Fruit fly (Drosophila melanogaster) whole organism, embryonic: Measurements from ENCODE around the gene CG31016.

Source experiments
- ATbp ChIP-seq: fragments of 200-800 bp; sonication (Bioruptor generic); optimal IDR thresholded peaks from 2 replicates; lab custom pipeline; 2017; ENCODE audit warnings: missing biosample characterization, mild to moderate bottlenecking, missing genetic modification characterization, missing genetic modification reagents
- Abd-B ChIP-seq: fragments of 200-800 bp; sonication (Bioruptor generic); optimal IDR thresholded peaks from 2 replicates; lab custom pipeline; 2018; ENCODE audit warnings: missing biosample characterization, mild to moderate bottlenecking, missing genetic modification characterization, moderate library complexity
- Aef1 ChIP-seq: fragments of 200-800 bp; sonication (Bioruptor generic); IDR thresholded peaks from 3 replicates; pipeline ENCODE4 v1.3.6; 2022; ENCODE audit warnings: missing biosample characterization, missing genetic modification characterization
- Bgb ChIP-seq: fragments of 200-800 bp; sonication (Bioruptor generic); IDR thresholded peaks from 2 replicates; pipeline ENCODE4 v1.3.6; 2022; ENCODE audit warnings: missing biosample characterization, missing genetic modification characterization; ENCODE audit not compliant: partially characterized antibody
- CG10565 ChIP-seq: fragments of 200-800 bp; sonication (Bioruptor generic); optimal IDR thresholded peaks from 3 replicates; lab custom pipeline; 2016; ENCODE audit warnings: missing biosample characterization, mild to moderate bottlenecking, missing genetic modification characterization
- CG10959 ChIP-seq: fragments of 200-800 bp; sonication (Bioruptor generic); IDR thresholded peaks from 2 replicates; pipeline ENCODE4 v1.3.6; 2022; ENCODE audit warnings: missing biosample characterization, missing genetic modification characterization
- CG11093 ChIP-seq: fragments of 200-800 bp; sonication (Bioruptor generic); IDR thresholded peaks from 3 replicates; pipeline ENCODE4 v1.3.6; 2022; ENCODE audit warnings: missing biosample characterization, missing genetic modification characterization
- CG11504 ChIP-seq: fragments of 200-800 bp; sonication (Bioruptor generic); optimal IDR thresholded peaks from 3 replicates; lab custom pipeline; 2019; ENCODE audit warnings: missing biosample characterization, mild to moderate bottlenecking, missing genetic modification characterization, moderate library complexity
- CG12659 ChIP-seq: fragments of 200-800 bp; sonication (Bioruptor generic); optimal IDR thresholded peaks from 3 replicates; lab custom pipeline; 2017; ENCODE audit warnings: mild to moderate bottlenecking, missing biosample characterization, missing genetic modification reagents, missing genetic modification characterization
- CG14050 ChIP-seq: fragments of 200-800 bp; sonication (Bioruptor generic); IDR thresholded peaks from 3 replicates; pipeline ENCODE4 v1.3.6; 2022; ENCODE audit warnings: missing biosample characterization, missing genetic modification characterization
- CG15696 ChIP-seq: fragments of 200-800 bp; sonication (Bioruptor generic); optimal IDR thresholded peaks from 2 replicates; lab custom pipeline; 2019; ENCODE audit warnings: missing biosample characterization, mild to moderate bottlenecking, missing genetic modification characterization, moderate library complexity
- CG18476 ChIP-seq: fragments of 200-800 bp; sonication (Bioruptor generic); optimal IDR thresholded peaks from 2 replicates; lab custom pipeline; 2016; ENCODE audit warnings: missing biosample characterization, mild to moderate bottlenecking, missing genetic modification characterization
- CG3726 ChIP-seq: fragments of 200-800 bp; sonication (Bioruptor generic); IDR thresholded peaks from 3 replicates; pipeline ENCODE4, ENCODE4 v1.3.6; 2022; ENCODE audit warnings: missing biosample characterization, missing genetic modification characterization
- CG8944 ChIP-seq: fragments of 200-800 bp; sonication (Bioruptor generic); optimal IDR thresholded peaks from 3 replicates; lab custom pipeline; 2016; ENCODE audit warnings: missing biosample characterization, missing genetic modification characterization
- D ChIP-seq, 2 experiments: fragments of 200-800 bp in 1 of 2; fragments of >200 bp in 1 of 2; sonication (Bioruptor generic) in 1 of 2; optimal IDR thresholded peaks; 2 replicates in 1 of 2; 3 replicates in 1 of 2; lab custom pipeline; 2017; ENCODE audit warnings: mild to moderate bottlenecking in 1 of 2, missing biosample characterization in 1 of 2, missing genetic modification characterization in 1 of 2, missing genetic modification reagents in 1 of 2
- Dek ChIP-seq: fragments of 200-800 bp; sonication (Bioruptor generic); optimal IDR thresholded peaks from 3 replicates; lab custom pipeline; 2019; ENCODE audit warnings: missing biosample characterization, mild to moderate bottlenecking, missing genetic modification characterization, moderate library complexity
- Doc2 ChIP-seq: fragments of 200-800 bp; sonication (Bioruptor generic); IDR thresholded peaks from 2 replicates; pipeline ENCODE4 v1.3.6; 2022; ENCODE audit warnings: missing biosample characterization, missing genetic modification characterization
- Max ChIP-seq: fragments of 200-800 bp; sonication (Bioruptor generic); optimal IDR thresholded peaks from 2 replicates; lab custom pipeline; 2016; ENCODE audit warnings: missing biosample characterization, mild to moderate bottlenecking, missing genetic modification characterization
- NK7.1 ChIP-seq: fragments of 200-800 bp; sonication (Bioruptor generic); optimal IDR thresholded peaks from 3 replicates; lab custom pipeline; 2016; ENCODE audit warnings: missing biosample characterization, missing genetic modification characterization
- Nf-YB ChIP-seq: fragments of 200-800 bp; sonication (Bioruptor generic); optimal IDR thresholded peaks from 3 replicates; lab custom pipeline; 2019; ENCODE audit warnings: missing biosample characterization, mild to moderate bottlenecking, missing genetic modification characterization, moderate library complexity
- Nf-YC ChIP-seq: fragments of 200-800 bp; optimal IDR thresholded peaks from 3 replicates; lab custom pipeline; 2019; ENCODE audit warnings: missing biosample characterization, mild to moderate bottlenecking, missing genetic modification characterization, moderate library complexity
- Scr ChIP-seq: fragments of 200-800 bp; sonication (Bioruptor generic); IDR thresholded peaks from 2 replicates; pipeline ENCODE4 v1.3.6; 2022; ENCODE audit warnings: missing biosample characterization, missing genetic modification characterization; ENCODE audit not compliant: partially characterized antibody
- Sry-δ ChIP-seq: fragments of 200-800 bp; sonication (Bioruptor generic); optimal IDR thresholded peaks from 2 replicates; lab custom pipeline; 2016; ENCODE audit warnings: missing biosample characterization, missing genetic modification characterization
- Trl ChIP-seq, 3 experiments: fragments of >200 bp in 2 of 3; fragments of 200-800 bp in 1 of 3; sonication (Bioruptor generic) in 1 of 3; optimal IDR thresholded peaks; 2 replicates in 1 of 3; 3 replicates in 2 of 3; lab custom pipeline; 2016 to 2017; ENCODE audit warnings: missing biosample characterization in 1 of 3, missing genetic modification characterization in 1 of 3
- ab ChIP-seq: fragments of 200-800 bp; sonication (Bioruptor generic); optimal IDR thresholded peaks from 2 replicates; lab custom pipeline; 2016; ENCODE audit warnings: missing biosample characterization, missing genetic modification characterization
- cas ChIP-seq: fragments of 200-800 bp; sonication (Bioruptor generic); IDR thresholded peaks from 2 replicates; pipeline ENCODE4 v1.3.6; 2022; ENCODE audit warnings: missing biosample characterization, missing genetic modification characterization
- croc ChIP-seq: fragments of 200-800 bp; sonication (Bioruptor generic); conservative IDR thresholded peaks from 3 replicates; pipeline ENCODE4 v1.3.6; 2022; ENCODE audit warnings: missing biosample characterization, missing genetic modification characterization
- dati ChIP-seq: fragments of 200-800 bp; sonication (Bioruptor generic); IDR thresholded peaks from 2 replicates; pipeline ENCODE4 v1.3.6; 2022; ENCODE audit warnings: missing biosample characterization, missing genetic modification characterization
- dimm ChIP-seq: fragments of 200-800 bp; sonication (Bioruptor generic); IDR thresholded peaks from 2 replicates; pipeline ENCODE4 v1.3.6; 2022; ENCODE audit warnings: missing biosample characterization, missing genetic modification characterization
- fd3F ChIP-seq: fragments of 200-800 bp; sonication (Bioruptor generic); optimal IDR thresholded peaks from 2 replicates; lab custom pipeline; 2018; ENCODE audit warnings: missing biosample characterization, mild to moderate bottlenecking, missing genetic modification characterization, moderate library complexity
- lola ChIP-seq, 3 experiments: fragments of >200 bp in 2 of 3; fragments of 200-800 bp in 1 of 3; sonication (Bioruptor generic) in 1 of 3; optimal IDR thresholded peaks; 2 replicates each; lab custom pipeline; 2017 to 2019; ENCODE audit warnings: missing biosample characterization in 3 of 3, missing genetic modification characterization in 3 of 3, mild to moderate bottlenecking in 1 of 3, moderate library complexity in 1 of 3
- oc ChIP-seq: fragments of 200-800 bp; sonication (Bioruptor generic); optimal IDR thresholded peaks from 2 replicates; lab custom pipeline; 2018; ENCODE audit warnings: missing biosample characterization, mild to moderate bottlenecking, missing genetic modification characterization, moderate library complexity
- org-1 ChIP-seq: fragments of 200-800 bp; sonication (Bioruptor generic); optimal IDR thresholded peaks from 2 replicates; lab custom pipeline; 2017; ENCODE audit warnings: missing biosample characterization, missing genetic modification characterization
- otp ChIP-seq: fragments of 200-800 bp; sonication (Bioruptor generic); IDR thresholded peaks from 3 replicates; pipeline ENCODE4, ENCODE4 v1.3.6; 2022; ENCODE audit warnings: missing biosample characterization, missing genetic modification characterization
- pum ChIP-seq: fragments of 200-800 bp; sonication (Bioruptor generic); optimal IDR thresholded peaks from 2 replicates; lab custom pipeline; 2016; ENCODE audit warnings: missing biosample characterization, missing genetic modification characterization
- repo ChIP-seq: fragments of 200-800 bp; sonication (Bioruptor generic); optimal IDR thresholded peaks from 2 replicates; lab custom pipeline; 2016; ENCODE audit warnings: missing biosample characterization, missing genetic modification characterization
- run ChIP-seq: fragments of 200-800 bp; sonication (Bioruptor generic); optimal IDR thresholded peaks from 3 replicates; lab custom pipeline; 2018; ENCODE audit warnings: missing biosample characterization, mild to moderate bottlenecking, missing genetic modification characterization
- salm ChIP-seq: fragments of 200-800 bp; sonication (Bioruptor generic); optimal IDR thresholded peaks from 2 replicates; lab custom pipeline; 2018; ENCODE audit warnings: missing biosample characterization, mild to moderate bottlenecking, missing genetic modification characterization
- sd ChIP-seq: fragments of 200-800 bp; sonication (Bioruptor generic); optimal IDR thresholded peaks from 3 replicates; lab custom pipeline; 2018; ENCODE audit warnings: missing biosample characterization, mild to moderate bottlenecking, missing genetic modification characterization, moderate library complexity
- shn ChIP-seq: fragments of 200-800 bp; sonication (Bioruptor generic); optimal IDR thresholded peaks from 3 replicates; lab custom pipeline; 2016; ENCODE audit warnings: missing biosample characterization, missing genetic modification characterization
- sisA ChIP-seq: fragments of 200-800 bp; sonication (Bioruptor generic); IDR thresholded peaks from 2 replicates; pipeline ENCODE4 v1.3.6; 2022; ENCODE audit warnings: missing biosample characterization, missing genetic modification characterization
- sqz ChIP-seq: fragments of 200-800 bp; sonication (Bioruptor generic); optimal IDR thresholded peaks from 3 replicates; lab custom pipeline; 2018; ENCODE audit warnings: missing biosample characterization, mild to moderate bottlenecking, missing genetic modification characterization
- stc ChIP-seq: fragments of 200-800 bp; sonication (Bioruptor generic); IDR thresholded peaks from 2 replicates; pipeline ENCODE4 v1.3.6; 2022; ENCODE audit warnings: missing biosample characterization, missing genetic modification characterization
- tap ChIP-seq: fragments of 200-800 bp; optimal IDR thresholded peaks from 3 replicates; lab custom pipeline; 2019; ENCODE audit warnings: missing biosample characterization, mild to moderate bottlenecking, missing genetic modification characterization, moderate library complexity
- trh ChIP-seq: fragments of 200-800 bp; sonication (Bioruptor generic); optimal IDR thresholded peaks from 2 replicates; lab custom pipeline; 2016; ENCODE audit warnings: missing biosample characterization, missing genetic modification characterization
- unpg ChIP-seq: fragments of 200-800 bp; sonication (Bioruptor generic); optimal IDR thresholded peaks from 3 replicates; lab custom pipeline; 2018; ENCODE audit warnings: missing biosample characterization, mild to moderate bottlenecking, missing genetic modification characterization, moderate library complexity
- zf30C ChIP-seq: fragments of 200-800 bp; sonication (Bioruptor generic); optimal IDR thresholded peaks from 3 replicates; lab custom pipeline; 2018; ENCODE audit warnings: missing biosample characterization, mild to moderate bottlenecking, missing genetic modification characterization

Gene CG31016

dm6 chr3R:30600154-30601009 is 5.6 kb upstream of the CG31016 start (continued):
- TF ChIP-seq run (peak; percentile 91), dati (GFP tag; lab: Robert Waterston, UW) (peak; percentile 77), org-1 (GFP tag; lab: Kevin White, UChicago) (peak; percentile 88), Trl (optimal IDR thresholded peaks at IDR 0.05; lab: Kevin White, UChicago) (peak; percentile 81 to 97), Trl (GFP tag; optimal IDR thresholded peaks at IDR 0.05; lab: Kevin White, UChicago) (peak; percentile 88), Nf-YC (tag; lab: Kevin White, UChicago) (peak; percentile 76), pum (GFP tag; lab: Kevin White, UChicago) (peak; percentile 87), shn (GFP tag; lab: Kevin White, UChicago) (peak; percentile 74), CG11093 (GFP tag; lab: Robert Waterston, UW) (peak; percentile 86), CG3726 (GFP tag; lab: Robert Waterston, UW) (peak; percentile 93), Bgb (GFP tag; lab: Robert Waterston, UW) (no peak), D (optimal IDR thresholded peaks at IDR 0.05; lab: Kevin White, UChicago) (no peak), D (GFP tag; optimal IDR thresholded peaks at IDR 0.05; lab: Kevin White, UChicago) (peak; percentile 88), Max (GFP tag; lab: Kevin White, UChicago) (peak; percentile 91), Dek (tag; lab: Kevin White, UChicago) (peak; percentile 88), oc (tag; lab: Kevin White, UChicago) (peak; percentile 86), dimm (GFP tag; lab: Robert Waterston, UW) (peak; percentile 77), Doc2 (0 out of 2 replicates have a peak, but pooled peaks have one; percentile 43), lola (GFP tag; optimal IDR thresholded peaks at IDR 0.05; lab: Kevin White, UChicago) (peak in 1 of 3 experiments; percentile 83), NK7.1 (GFP tag; lab: Kevin White, UChicago) (peak; percentile 85), salm (tag; lab: Kevin White, UChicago) (peak; percentile 87), CG15696 (tag; lab: Kevin White, UChicago) (peak; percentile 74), repo (GFP tag; lab: Kevin White, UChicago) (peak; percentile 80), sisA (GFP tag; lab: Robert Waterston, UW) (peak; percentile 89), CG18476 (GFP tag; lab: Kevin White, UChicago) (peak; percentile 92), tap (tag; lab: Kevin White, UChicago) (peak; percentile 88), ATbp (peak; percentile 93), zf30C (GFP tag; lab: Kevin White, UChicago) (peak; percentile 92), Scr (GFP tag; lab: Robert Waterston, UW) (0 out of 2 replicates have a peak, but pooled peaks have one; percentile 29), fd3F (GFP tag; lab: Kevin White, UChicago) (peak; percentile 82), cas (GFP tag; lab: Robert Waterston, UW) (peak; percentile 84), sqz (GFP tag; lab: Kevin White, UChicago) (peak; percentile 44), CG11504 (tag; lab: Kevin White, UChicago) (peak; percentile 90), Abd-B (GFP tag; lab: Kevin White, UChicago) (peak; percentile 70), croc (GFP tag; lab: Robert Waterston, UW) (peak; percentile 72), unpg (GFP tag; lab: Kevin White, UChicago) (peak; percentile 95), CG14050 (GFP tag; lab: Robert Waterston, UW) (peak; percentile 93), sd (tag; lab: Kevin White, UChicago) (peak; percentile 90), ab (no peak), otp (GFP tag; lab: Robert Waterston, UW) (peak; percentile 93), CG10959 (GFP tag; lab: Robert Waterston, UW) (peak; percentile 81), CG12659 (peak; percentile 88), Sry-δ (GFP tag; lab: Kevin White, UChicago) (peak; percentile 43), stc (GFP tag; lab: Robert Waterston, UW) (peak; percentile 97), CG8944 (GFP tag; lab: Kevin White, UChicago) (peak; percentile 79), CG10565 (no peak), Aef1 (GFP tag; lab: Robert Waterston, UW) (peak; percentile 88), Nf-YB (GFP tag; lab: Kevin White, UChicago) (peak; percentile 78), trh (GFP tag; lab: Kevin White, UChicago) (peak; percentile 89)
